Fruit fly (Drosophila melanogaster) whole organism, embryonic: ENCODE data around the gene ND-B18.

Experiments used
- Adf1 ChIP-seq: fragments of 200-800 bp; sonication (Bioruptor generic); IDR thresholded peaks from 2 replicates; pipeline ENCODE4 v1.3.6; 2022; ENCODE audit warnings: missing biosample characterization, missing genetic modification characterization
- BEAF-32 ChIP-seq: fragments of 200-800 bp; sonication (Bioruptor generic); optimal IDR thresholded peaks from 3 replicates; lab custom pipeline; 2017; ENCODE audit warnings: missing biosample characterization, missing genetic modification characterization, mild to moderate bottlenecking, moderate library complexity, missing genetic modification reagents
- CG10209 ChIP-seq: fragments of 200-800 bp; sonication (Bioruptor generic); optimal IDR thresholded peaks from 3 replicates; lab custom pipeline; 2017; ENCODE audit warnings: missing biosample characterization, mild to moderate bottlenecking, missing genetic modification characterization, missing genetic modification reagents
- CG1024 ChIP-seq: fragments of 200-800 bp; sonication (Bioruptor generic); IDR thresholded peaks from 2 replicates; pipeline ENCODE4 v1.3.6; 2022; ENCODE audit warnings: missing biosample characterization, missing genetic modification characterization
- CG10431 ChIP-seq: fragments of 200-800 bp; sonication (Bioruptor generic); optimal IDR thresholded peaks from 3 replicates; lab custom pipeline; 2018; ENCODE audit warnings: missing biosample characterization, mild to moderate bottlenecking, missing genetic modification characterization
- CG10462 ChIP-seq: fragments of 200-800 bp; sonication (Bioruptor generic); optimal IDR thresholded peaks from 2 replicates; lab custom pipeline; 2016; ENCODE audit warnings: missing biosample characterization, missing genetic modification characterization
- CG11398 ChIP-seq: fragments of 200-800 bp; sonication (Bioruptor generic); optimal IDR thresholded peaks from 2 replicates; lab custom pipeline; 2016; ENCODE audit warnings: missing biosample characterization, missing genetic modification characterization
- CG12104 ChIP-seq: fragments of 200-800 bp; sonication (Bioruptor generic); optimal IDR thresholded peaks from 3 replicates; lab custom pipeline; 2016; ENCODE audit warnings: missing biosample characterization, missing genetic modification characterization
- CG13624 ChIP-seq: fragments of 200-800 bp; sonication (Bioruptor generic); optimal IDR thresholded peaks from 2 replicates; lab custom pipeline; 2016; ENCODE audit warnings: missing biosample characterization, missing genetic modification characterization
- CG14441 ChIP-seq: fragments of 200-800 bp; sonication (Bioruptor generic); IDR thresholded peaks from 2 replicates; pipeline ENCODE4 v1.3.6; 2022; ENCODE audit warnings: missing biosample characterization, missing genetic modification characterization
- CG15269 ChIP-seq: fragments of 200-800 bp; sonication (Bioruptor generic); optimal IDR thresholded peaks from 2 replicates; lab custom pipeline; 2018; ENCODE audit warnings: missing biosample characterization, mild to moderate bottlenecking, missing genetic modification characterization, moderate library complexity
- CG1529 ChIP-seq: fragments of 200-800 bp; sonication (Bioruptor generic); optimal IDR thresholded peaks from 3 replicates; lab custom pipeline; 2018; ENCODE audit warnings: missing biosample characterization, missing genetic modification characterization
- CG15514 ChIP-seq: fragments of 200-800 bp; sonication (Bioruptor generic); optimal IDR thresholded peaks from 3 replicates; lab custom pipeline; 2017; ENCODE audit warnings: missing biosample characterization, missing genetic modification characterization, mild to moderate bottlenecking, moderate library complexity, missing genetic modification reagents
- CG1792 ChIP-seq: fragments of 200-800 bp; sonication (Bioruptor generic); optimal IDR thresholded peaks from 2 replicates; lab custom pipeline; 2016; ENCODE audit warnings: missing biosample characterization, missing genetic modification characterization
- CG31441 ChIP-seq: fragments of 200-800 bp; sonication (Bioruptor generic); IDR thresholded peaks from 2 replicates; pipeline ENCODE4 v1.3.6; 2022; ENCODE audit warnings: missing biosample characterization, missing genetic modification characterization
- CG3407 ChIP-seq: fragments of 200-800 bp; sonication (Bioruptor generic); optimal IDR thresholded peaks from 2 replicates; lab custom pipeline; 2018; ENCODE audit warnings: missing biosample characterization, mild to moderate bottlenecking, missing genetic modification characterization
- CG7271 ChIP-seq: fragments of 200-800 bp; sonication (Bioruptor generic); optimal IDR thresholded peaks from 2 replicates; lab custom pipeline; 2018; ENCODE audit warnings: missing biosample characterization, mild to moderate bottlenecking, missing genetic modification characterization, moderate library complexity
- CG7372 ChIP-seq: fragments of 200-800 bp; sonication (Bioruptor generic); IDR thresholded peaks from 2 replicates; pipeline ENCODE4 v1.3.6; 2022; ENCODE audit warnings: missing biosample characterization, missing genetic modification characterization
- CG7556 ChIP-seq: fragments of 200-800 bp; sonication (Bioruptor generic); optimal IDR thresholded peaks from 2 replicates; lab custom pipeline; 2017; ENCODE audit warnings: missing biosample characterization, mild to moderate bottlenecking, missing genetic modification characterization
- CG8281 ChIP-seq: fragments of 200-800 bp; sonication (Bioruptor generic); optimal IDR thresholded peaks from 2 replicates; lab custom pipeline; 2018; ENCODE audit warnings: missing biosample characterization, mild to moderate bottlenecking, missing genetic modification characterization, moderate library complexity
- CG9609 ChIP-seq: fragments of 200-800 bp; sonication (Bioruptor generic); optimal IDR thresholded peaks from 3 replicates; lab custom pipeline; 2016; ENCODE audit warnings: missing biosample characterization, missing genetic modification characterization
- CHES-1-like ChIP-seq: fragments of 200-800 bp; sonication (Bioruptor generic); optimal IDR thresholded peaks from 2 replicates; lab custom pipeline; 2016; ENCODE audit warnings: missing biosample characterization, missing genetic modification characterization
- CkIIα-i1 ChIP-seq: fragments of 200-800 bp; sonication (Bioruptor generic); IDR thresholded peaks from 2 replicates; pipeline ENCODE4 v1.3.6; 2022; ENCODE audit warnings: missing biosample characterization, missing genetic modification characterization
- D19A ChIP-seq: fragments of 200-800 bp; optimal IDR thresholded peaks from 3 replicates; lab custom pipeline; 2019; ENCODE audit warnings: missing biosample characterization, mild to moderate bottlenecking, missing genetic modification characterization, moderate library complexity
- Dek ChIP-seq: fragments of 200-800 bp; sonication (Bioruptor generic); optimal IDR thresholded peaks from 3 replicates; lab custom pipeline; 2019; ENCODE audit warnings: missing biosample characterization, mild to moderate bottlenecking, missing genetic modification characterization, moderate library complexity
- ERR ChIP-seq: fragments of 200-800 bp; sonication (Bioruptor generic); optimal IDR thresholded peaks from 2 replicates; lab custom pipeline; 2016; ENCODE audit warnings: missing biosample characterization, missing genetic modification characterization
- Fer1 ChIP-seq: fragments of 200-800 bp; sonication (Bioruptor generic); optimal IDR thresholded peaks from 2 replicates; lab custom pipeline; 2017; ENCODE audit warnings: missing biosample characterization, mild to moderate bottlenecking, missing genetic modification characterization
- Gsc ChIP-seq: fragments of 200-800 bp; sonication (Bioruptor generic); IDR thresholded peaks from 2 replicates; pipeline ENCODE4 v1.3.6; 2022; ENCODE audit warnings: missing biosample characterization, missing genetic modification characterization
- MBD-R2 ChIP-seq: fragments of 200-800 bp; sonication (Bioruptor generic); IDR thresholded peaks from 2 replicates; pipeline ENCODE4 v1.3.6; 2022; ENCODE audit warnings: missing biosample characterization, missing genetic modification characterization
- Mrtf ChIP-seq: fragments of 200-800 bp; sonication (Bioruptor generic); IDR thresholded peaks from 3 replicates; pipeline ENCODE4 v1.3.6; 2022; ENCODE audit warnings: missing biosample characterization, missing genetic modification characterization
- Spps ChIP-seq: fragments of 200-800 bp; sonication (Bioruptor generic); optimal IDR thresholded peaks from 2 replicates; lab custom pipeline; 2018; ENCODE audit warnings: missing biosample characterization, mild to moderate bottlenecking, missing genetic modification characterization
- Sry-β ChIP-seq: fragments of 200-800 bp; sonication (Bioruptor generic); optimal IDR thresholded peaks from 2 replicates; lab custom pipeline; 2018; ENCODE audit warnings: missing biosample characterization, mild to moderate bottlenecking, missing genetic modification characterization, moderate library complexity
- Taf1 ChIP-seq: fragments of 200-800 bp; sonication (Bioruptor generic); IDR thresholded peaks from 2 replicates; pipeline ENCODE4 v1.3.6; 2022; ENCODE audit warnings: missing biosample characterization, missing genetic modification characterization
- Vsx1 ChIP-seq: fragments of 200-800 bp; sonication (Bioruptor generic); optimal IDR thresholded peaks from 2 replicates; lab custom pipeline; 2017; ENCODE audit warnings: missing biosample characterization, mild to moderate bottlenecking, missing genetic modification characterization, missing genetic modification reagents
- cwo ChIP-seq: fragments of 200-800 bp; sonication (Bioruptor generic); optimal IDR thresholded peaks from 3 replicates; lab custom pipeline; 2017; ENCODE audit warnings: missing biosample characterization, missing genetic modification characterization, mild to moderate bottlenecking, moderate library complexity, missing genetic modification reagents
- ems ChIP-seq: fragments of 200-800 bp; sonication (Bioruptor generic); optimal IDR thresholded peaks from 3 replicates; lab custom pipeline; 2016; ENCODE audit warnings: missing biosample characterization, missing genetic modification characterization
- fd64A ChIP-seq: fragments of 200-800 bp; sonication (Bioruptor generic); optimal IDR thresholded peaks from 3 replicates; lab custom pipeline; 2018; ENCODE audit warnings: missing biosample characterization, mild to moderate bottlenecking, missing genetic modification characterization
- grau ChIP-seq: fragments of 200-800 bp; optimal IDR thresholded peaks from 3 replicates; lab custom pipeline; 2019; ENCODE audit warnings: missing biosample characterization, mild to moderate bottlenecking, missing genetic modification characterization, moderate library complexity
- grn ChIP-seq: fragments of 200-800 bp; sonication (Bioruptor generic); optimal IDR thresholded peaks from 3 replicates; lab custom pipeline; 2017; ENCODE audit warnings: missing biosample characterization, missing genetic modification characterization
- mirr ChIP-seq: fragments of 200-800 bp; sonication (Bioruptor generic); optimal IDR thresholded peaks from 3 replicates; lab custom pipeline; 2018; ENCODE audit warnings: missing biosample characterization, mild to moderate bottlenecking, missing genetic modification characterization
- pb ChIP-seq: fragments of 200-800 bp; sonication (Bioruptor generic); optimal IDR thresholded peaks from 3 replicates; lab custom pipeline; 2016; ENCODE audit warnings: missing biosample characterization, missing genetic modification characterization
- phol ChIP-seq: fragments of 200-800 bp; sonication (Bioruptor generic); optimal IDR thresholded peaks from 3 replicates; lab custom pipeline; 2018; ENCODE audit warnings: missing biosample characterization, mild to moderate bottlenecking, missing genetic modification characterization, moderate library complexity
- salm ChIP-seq: fragments of 200-800 bp; sonication (Bioruptor generic); optimal IDR thresholded peaks from 2 replicates; lab custom pipeline; 2018; ENCODE audit warnings: missing biosample characterization, mild to moderate bottlenecking, missing genetic modification characterization
- sens ChIP-seq: fragments of 200-800 bp; sonication (Bioruptor generic); peaks from one replicate; lab custom pipeline; 2016; ENCODE audit warnings: missing biosample characterization, missing genetic modification characterization
- seq ChIP-seq: fragments of 200-800 bp; sonication (Bioruptor generic); IDR thresholded peaks from 2 replicates; pipeline ENCODE4 v1.3.6; 2022; ENCODE audit warnings: missing biosample characterization, missing genetic modification characterization
- sima ChIP-seq: fragments of 200-800 bp; sonication (Bioruptor generic); optimal IDR thresholded peaks from 2 replicates; lab custom pipeline; 2016; ENCODE audit warnings: missing biosample characterization, missing genetic modification characterization
- slbo ChIP-seq: fragments of 200-800 bp; sonication (Bioruptor generic); IDR thresholded peaks from 2 replicates; pipeline ENCODE4 v1.3.6; 2022; ENCODE audit warnings: missing biosample characterization, missing genetic modification characterization
- stc ChIP-seq: fragments of 200-800 bp; sonication (Bioruptor generic); IDR thresholded peaks from 2 replicates; pipeline ENCODE4 v1.3.6; 2022; ENCODE audit warnings: missing biosample characterization, missing genetic modification characterization
- vvl ChIP-seq: fragments of 200-800 bp; sonication (Bioruptor generic); IDR thresholded peaks from 2 replicates; pipeline ENCODE4 v1.3.6; 2022; ENCODE audit warnings: missing biosample characterization, missing genetic modification characterization
- wor ChIP-seq: fragments of 200-800 bp; sonication (Bioruptor generic); IDR thresholded peaks from 2 replicates; pipeline ENCODE4 v1.3.6; 2022; ENCODE audit warnings: missing biosample characterization, missing genetic modification characterization
- zf30C ChIP-seq: fragments of 200-800 bp; sonication (Bioruptor generic); optimal IDR thresholded peaks from 3 replicates; lab custom pipeline; 2018; ENCODE audit warnings: missing biosample characterization, mild to moderate bottlenecking, missing genetic modification characterization

The ND-B18 gene

dm6 chrX:15084580-15085138, 21.1 kb downstream of the ND-B18 start, which contains the start of gene Cox17 (continued):
- TF ChIP-seq Adf1 (GFP tag; lab: Robert Waterston, UW): no peak
- TF ChIP-seq CG7556 (GFP tag; lab: Kevin White, UChicago): peak; percentile 86
- TF ChIP-seq ERR (GFP tag; lab: Kevin White, UChicago): no peak
- TF ChIP-seq CG12104 (GFP tag; lab: Kevin White, UChicago): peak; percentile 74
- peak; percentile 83 for TF ChIP-seq CG15269 (tag; lab: Kevin White, UChicago)
- peak; percentile 90 for TF ChIP-seq CG31441 (GFP tag; lab: Robert Waterston, UW)
- peak; percentile 70 for TF ChIP-seq CG14441
- peak; percentile 71 for TF ChIP-seq CG15514 (GFP tag; lab: Kevin White, UChicago)
- peak; percentile 70 for TF ChIP-seq Vsx1 (GFP tag; lab: Kevin White, UChicago)
- peak; percentile 80 for TF ChIP-seq slbo
- no peak for TF ChIP-seq stc (GFP tag; lab: Robert Waterston, UW)
- peak; percentile 70 for TF ChIP-seq cwo (GFP tag; lab: Kevin White, UChicago)
- TF ChIP-seq Mrtf (GFP tag; lab: Robert Waterston, UW): peak; percentile 64; the same call in 2 of the 3 replicates
- TF ChIP-seq wor (GFP tag; lab: Robert Waterston, UW): no peak; the same call in 1 of the 2 replicates
- TF ChIP-seq Spps (tag; lab: Kevin White, UChicago): peak; percentile 50
- peak; percentile 3; the same call in 1 of the 2 replicates for TF ChIP-seq CG1024 (GFP tag; lab: Robert Waterston, UW)
- TF ChIP-seq pb (GFP tag; lab: Kevin White, UChicago): no peak
- no peak for TF ChIP-seq CG11398
- TF ChIP-seq CG9609 (GFP tag; lab: Kevin White, UChicago): peak; percentile 57
- peak; percentile 57 for TF ChIP-seq CG7372 (GFP tag; lab: Robert Waterston, UW)
- TF ChIP-seq MBD-R2 (GFP tag; lab: Robert Waterston, UW): peak; percentile 33; the same call in 1 of the 2 replicates
- TF ChIP-seq BEAF-32 (GFP tag; lab: Kevin White, UChicago): peak; percentile 93
- peak; percentile 65 for TF ChIP-seq CG8281 (tag; lab: Kevin White, UChicago)
- peak; percentile 47 for TF ChIP-seq CG10431
- TF ChIP-seq sens (GFP tag; lab: Kevin White, UChicago): peak; percentile 95
- TF ChIP-seq D19A: peak; percentile 74
- TF ChIP-seq CkIIα-i1: no peak
- TF ChIP-seq fd64A (GFP tag; lab: Kevin White, UChicago): no peak
- TF ChIP-seq grau (tag; lab: Kevin White, UChicago): peak; percentile 86
- peak; percentile 6 for TF ChIP-seq salm (tag; lab: Kevin White, UChicago)
- TF ChIP-seq grn: peak; percentile 15
- TF ChIP-seq CG1792 (GFP tag; lab: Kevin White, UChicago): peak; percentile 0
- TF ChIP-seq Taf1 (GFP tag; lab: Robert Waterston, UW): peak; percentile 18; the same call in 1 of the 2 replicates
- TF ChIP-seq CG10209 (GFP tag; lab: Kevin White, UChicago): peak; percentile 86
- TF ChIP-seq CG7271 (tag; lab: Kevin White, UChicago): peak; percentile 34
- TF ChIP-seq CG1529 (GFP tag; lab: Kevin White, UChicago): peak; percentile 59
- peak; percentile 73 for TF ChIP-seq vvl (GFP tag; lab: Robert Waterston, UW)
- peak; percentile 89 for TF ChIP-seq phol
- TF ChIP-seq Sry-β (GFP tag; lab: Kevin White, UChicago): peak; percentile 20
- peak; percentile 67 for TF ChIP-seq ems (GFP tag; lab: Kevin White, UChicago)
- TF ChIP-seq Gsc (GFP tag; lab: Robert Waterston, UW): no peak
- no peak for TF ChIP-seq sima
- TF ChIP-seq Dek: peak; percentile 72
- peak; percentile 38 for TF ChIP-seq seq
- TF ChIP-seq CG3407 (GFP tag; lab: Kevin White, UChicago): peak; percentile 68
- TF ChIP-seq mirr (GFP tag; lab: Kevin White, UChicago): no peak
- TF ChIP-seq CG10462 (GFP tag; lab: Kevin White, UChicago): peak; percentile 8
- no peak for TF ChIP-seq zf30C
- TF ChIP-seq CHES-1-like (GFP tag; lab: Kevin White, UChicago): peak; percentile 10
- TF ChIP-seq Fer1 (GFP tag; lab: Kevin White, UChicago): peak; percentile 76
- TF ChIP-seq CG13624 (GFP tag; lab: Kevin White, UChicago): peak; percentile 55
